Fruit fly (Drosophila melanogaster) whole organism, pupa: ENCODE measurements around the gene CG42727.

Source experiments
- CG10348 ChIP-seq: fragments of 200-800 bp; sonication (Bioruptor generic); IDR thresholded peaks from 2 replicates; pipeline ENCODE4 v1.3.6; 2022; ENCODE audit warnings: missing biosample characterization, missing genetic modification characterization
- CG12605 ChIP-seq: fragments of 200-800 bp; sonication (Bioruptor generic); IDR thresholded peaks from 2 replicates; pipeline ENCODE4 v1.3.6; 2022; ENCODE audit warnings: missing biosample characterization, missing genetic modification characterization
- CG13204 ChIP-seq: fragments of 200-800 bp; sonication (Bioruptor generic); optimal IDR thresholded peaks from 2 replicates; lab custom pipeline; 2018; ENCODE audit warnings: missing biosample characterization, mild to moderate bottlenecking, missing genetic modification characterization, moderate library complexity
- CG14655 ChIP-seq: fragments of 200-800 bp; sonication (Bioruptor generic); optimal IDR thresholded peaks from 3 replicates; lab custom pipeline; 2017; ENCODE audit warnings: mild to moderate bottlenecking, missing biosample characterization, missing genetic modification reagents, missing genetic modification characterization
- CG15710 ChIP-seq: fragments of 200-800 bp; sonication (Bioruptor generic); optimal IDR thresholded peaks from 2 replicates; lab custom pipeline; 2018; ENCODE audit warnings: missing biosample characterization, mild to moderate bottlenecking, missing genetic modification characterization, moderate library complexity
- CG17806 ChIP-seq: fragments of 200-800 bp; sonication (Bioruptor generic); optimal IDR thresholded peaks from 2 replicates; lab custom pipeline; 2018; ENCODE audit warnings: missing biosample characterization, mild to moderate bottlenecking, missing genetic modification characterization, moderate library complexity
- CG32121 ChIP-seq: fragments of 200-800 bp; sonication (Bioruptor generic); IDR thresholded peaks from 2 replicates; pipeline ENCODE4 v1.3.6; 2022; ENCODE audit warnings: missing biosample characterization, missing genetic modification characterization
- CG34367 ChIP-seq: fragments of 200-800 bp; sonication (Bioruptor generic); optimal IDR thresholded peaks from 2 replicates; lab custom pipeline; 2018; ENCODE audit warnings: missing biosample characterization, mild to moderate bottlenecking, missing genetic modification characterization
- CG4496 ChIP-seq: fragments of 200-800 bp; sonication (Bioruptor generic); IDR thresholded peaks from 3 replicates; pipeline ENCODE4 v1.3.6; 2022; ENCODE audit warnings: missing biosample characterization, missing genetic modification characterization
- CG8159 ChIP-seq: fragments of 200-800 bp; sonication (Bioruptor generic); optimal IDR thresholded peaks from 3 replicates; lab custom pipeline; 2018; ENCODE audit warnings: missing biosample characterization, mild to moderate bottlenecking, missing genetic modification characterization, moderate library complexity
- CG8301 ChIP-seq: fragments of 200-800 bp; sonication (Bioruptor generic); optimal IDR thresholded peaks from 2 replicates; lab custom pipeline; 2018; ENCODE audit warnings: missing biosample characterization, mild to moderate bottlenecking, missing genetic modification characterization
- CG9948 ChIP-seq: fragments of 200-800 bp; sonication (Bioruptor generic); optimal IDR thresholded peaks from 2 replicates; lab custom pipeline; 2018; ENCODE audit warnings: missing biosample characterization, mild to moderate bottlenecking, missing genetic modification characterization, moderate library complexity
- D1 ChIP-seq: fragments of 200-800 bp; sonication (Bioruptor generic); optimal IDR thresholded peaks from 2 replicates; lab custom pipeline; 2018; ENCODE audit warnings: missing biosample characterization, mild to moderate bottlenecking, missing genetic modification characterization, moderate library complexity
- Ets98B ChIP-seq: fragments of 200-800 bp; sonication (Bioruptor generic); IDR thresholded peaks from 2 replicates; pipeline ENCODE4 v1.3.6; 2022; ENCODE audit warnings: missing biosample characterization, missing genetic modification characterization
- Pif1A ChIP-seq: fragments of 200-800 bp; sonication (Bioruptor generic); optimal IDR thresholded peaks from 3 replicates; lab custom pipeline; 2016; ENCODE audit warnings: missing biosample characterization, missing genetic modification characterization
- Pif1B ChIP-seq: fragments of 200-800 bp; sonication (Bioruptor generic); optimal IDR thresholded peaks from 3 replicates; lab custom pipeline; 2016; ENCODE audit warnings: missing biosample characterization, missing genetic modification characterization
- Snoo ChIP-seq: fragments of 200-800 bp; sonication (Bioruptor generic); optimal IDR thresholded peaks from 3 replicates; lab custom pipeline; 2017; ENCODE audit warnings: missing biosample characterization, mild to moderate bottlenecking, missing genetic modification characterization, inconsistent platforms
- fd96Ca ChIP-seq: fragments of 200-800 bp; sonication (Bioruptor generic); IDR thresholded peaks from 3 replicates; pipeline ENCODE4 v1.3.6; 2022; ENCODE audit warnings: missing biosample characterization, missing genetic modification characterization
- gl ChIP-seq: fragments of 200-800 bp; sonication (Bioruptor generic); optimal IDR thresholded peaks from 2 replicates; lab custom pipeline; 2018; ENCODE audit warnings: missing biosample characterization, mild to moderate bottlenecking, missing genetic modification characterization
- rn ChIP-seq: fragments of 200-800 bp; sonication (Bioruptor generic); IDR thresholded peaks from 2 replicates; pipeline ENCODE4 v1.3.6; 2022; ENCODE audit warnings: missing biosample characterization, missing genetic modification characterization

The CG42727 gene

dm6 chr3R:15347822-15348221 is at the start of gene CG42727, which contains the start of gene CG42726:
Gene CG42727, plus strand, starts transcription at chr3R:15348048.
Gene CG42726, plus strand, starts transcription at chr3R:15348048.
- peak; percentile 17 for TF ChIP-seq CG9948 (tag; lab: Kevin White, UChicago)
- peak; percentile 31; the same call in 1 of the 3 replicates for TF ChIP-seq fd96Ca (GFP tag; lab: Robert Waterston, UW)
- peak; percentile 49 for TF ChIP-seq CG15710 (tag; lab: Kevin White, UChicago)
- TF ChIP-seq Pif1A = no peak
- peak; percentile 39 for TF ChIP-seq CG17806 (tag; lab: Kevin White, UChicago)
- peak; percentile 63; the same call in 2 of the 3 replicates for TF ChIP-seq CG4496
- no peak for TF ChIP-seq CG12605 (GFP tag; lab: Robert Waterston, UW)
- peak; percentile 18; the same call in 1 of the 2 replicates for TF ChIP-seq Ets98B (GFP tag; lab: Robert Waterston, UW)
- no peak for TF ChIP-seq Pif1B (GFP tag; lab: Kevin White, UChicago)
- TF ChIP-seq CG13204 (GFP tag; lab: Kevin White, UChicago) = no peak
- TF ChIP-seq CG32121 (GFP tag; lab: Robert Waterston, UW) = peak; percentile 49; the same call in 1 of the 2 replicates
- peak; percentile 44 for TF ChIP-seq Snoo (tag; lab: Kevin White, UChicago)
- TF ChIP-seq rn (GFP tag; lab: Robert Waterston, UW) = no peak
- TF ChIP-seq CG34367 = peak; percentile 4

dm6 chr3R:15305246-15305645 is 42.6 kb upstream of the CG42727 start:
- no peak for TF ChIP-seq CG9948 (tag; lab: Kevin White, UChicago)
- TF ChIP-seq CG34367 = no peak
- no peak for TF ChIP-seq CG10348 (GFP tag; lab: Robert Waterston, UW)
- TF ChIP-seq CG12605 (GFP tag; lab: Robert Waterston, UW) = no peak
- TF ChIP-seq CG8159 (tag; lab: Kevin White, UChicago) = no peak

dm6 chr3R:15309924-15310323 is 37.9 kb upstream of the CG42727 start, which contains the start of gene Tm2:
Gene Tm2, plus strand, starts transcription at chr3R:15310193.
- TF ChIP-seq Snoo (tag; lab: Kevin White, UChicago) (no peak), Pif1B (GFP tag; lab: Kevin White, UChicago) (no peak), CG12605 (GFP tag; lab: Robert Waterston, UW) (no peak), CG15710 (tag; lab: Kevin White, UChicago) (no peak)
- TF ChIP-seq, all 21 proteins: peak for 0

dm6 chr3R:15310695-15311094 is 37.2 kb upstream of the CG42727 start:
- no peak for TF ChIP-seq gl
- no peak for TF ChIP-seq CG10348 (GFP tag; lab: Robert Waterston, UW)
- no peak for TF ChIP-seq CG15710 (tag; lab: Kevin White, UChicago)
- no peak for TF ChIP-seq CG9948 (tag; lab: Kevin White, UChicago)
- no peak for TF ChIP-seq CG4496
- no peak for TF ChIP-seq Ets98B (GFP tag; lab: Robert Waterston, UW)
- TF ChIP-seq CG14655 = no peak

dm6 chr3R:15313836-15314235 is 34.0 kb upstream of the CG42727 start:
- TF ChIP-seq CG14655 (no peak), CG17806 (tag; lab: Kevin White, UChicago) (no peak), CG8159 (tag; lab: Kevin White, UChicago) (no peak), Pif1B (GFP tag; lab: Kevin White, UChicago) (no peak), CG10348 (GFP tag; lab: Robert Waterston, UW) (no peak), Pif1A (no peak), CG12605 (GFP tag; lab: Robert Waterston, UW) (no peak), CG15710 (tag; lab: Kevin White, UChicago) (no peak), CG9948 (tag; lab: Kevin White, UChicago) (no peak), CG8301 (tag; lab: Kevin White, UChicago) (no peak), CG34367 (no peak), CG4496 (no peak), gl (no peak), rn (GFP tag; lab: Robert Waterston, UW) (no peak), CG13204 (GFP tag; lab: Kevin White, UChicago) (no peak), Ets98B (GFP tag; lab: Robert Waterston, UW) (no peak), Snoo (tag; lab: Kevin White, UChicago) (no peak), CG32121 (GFP tag; lab: Robert Waterston, UW) (no peak), fd96Ca (GFP tag; lab: Robert Waterston, UW) (no peak)

- TF ChIP-seq CG17806 (tag; lab: Kevin White, UChicago) (no peak), Pif1A (no peak), fd96Ca (GFP tag; lab: Robert Waterston, UW) (no peak), CG10348 (GFP tag; lab: Robert Waterston, UW) (no peak), CG9948 (tag; lab: Kevin White, UChicago) (no peak), CG12605 (GFP tag; lab: Robert Waterston, UW) (no peak), Pif1B (GFP tag; lab: Kevin White, UChicago) (no peak), D1 (no peak), rn (GFP tag; lab: Robert Waterston, UW) (no peak), Ets98B (GFP tag; lab: Robert Waterston, UW) (no peak), CG15710 (tag; lab: Kevin White, UChicago) (no peak), CG8301 (tag; lab: Kevin White, UChicago) (no peak), CG34367 (no peak)
These were observed 31.5 kb upstream of the CG42727 start, which contains the start of gene CG14866 for dm6 chr3R:15316326-15316725. Gene CG14866, plus strand, starts transcription at chr3R:15316471.
